Fruit fly (Drosophila melanogaster): ENCODE measurements around the gene Mst27D.

DNA sequence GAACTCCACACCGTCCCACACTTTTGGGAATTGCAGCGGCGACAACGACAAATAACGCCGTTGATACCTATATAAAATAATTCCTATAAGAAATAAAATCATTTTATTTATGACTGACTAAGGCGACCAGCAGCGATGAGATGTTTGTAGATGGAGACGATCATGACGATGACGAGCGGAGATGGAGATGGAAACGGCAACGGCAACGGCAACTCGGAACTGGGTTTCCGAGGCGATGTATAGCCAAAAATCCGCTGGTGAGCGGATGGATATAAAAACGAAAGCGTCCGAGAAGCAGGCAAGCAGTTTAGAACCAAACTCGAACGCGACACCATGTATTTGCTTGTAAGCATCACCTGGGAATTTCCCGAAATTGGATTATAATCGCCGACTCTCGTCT, 39.3 kb downstream of the Mst27D start, which contains the start of gene Pcp:
- no peak for TF ChIP-seq CG13775 (GFP tag; optimal IDR thresholded peaks at IDR 0.05)
- TF ChIP-seq slp2 (GFP tag; optimal IDR thresholded peaks at IDR 0.05): no peak
- no peak for TF ChIP-seq caup (GFP tag; optimal IDR thresholded peaks at IDR 0.05; ENCODE audit: severe bottlenecking)
- TF ChIP-seq kni (GFP tag; optimal IDR thresholded peaks at IDR 0.05): no peak
- TF ChIP-seq unpg (GFP tag; optimal IDR thresholded peaks at IDR 0.05): no peak
- no peak for TF ChIP-seq wor (GFP tag; IDR thresholded peaks at IDR 0.05)
- TF ChIP-seq CG10959 (GFP tag; IDR thresholded peaks at IDR 0.05): no peak
- TF ChIP-seq slbo (GFP tag; IDR thresholded peaks at IDR 0.05): no peak
- no peak for TF ChIP-seq Atf3 (GFP tag; optimal IDR thresholded peaks at IDR 0.05)
- TF ChIP-seq CG17361 (GFP tag; IDR thresholded peaks at IDR 0.05): no peak
- no peak for TF ChIP-seq CG3726 (GFP tag; IDR thresholded peaks at IDR 0.05)
- no peak for TF ChIP-seq lab (GFP tag; optimal IDR thresholded peaks at IDR 0.05)
- no peak for TF ChIP-seq stc (GFP tag; IDR thresholded peaks at IDR 0.05)

All from whole organism, embryonic.